Worm (Caenorhabditis elegans): ENCODE results near the gene H32C10.1.

DNA sequence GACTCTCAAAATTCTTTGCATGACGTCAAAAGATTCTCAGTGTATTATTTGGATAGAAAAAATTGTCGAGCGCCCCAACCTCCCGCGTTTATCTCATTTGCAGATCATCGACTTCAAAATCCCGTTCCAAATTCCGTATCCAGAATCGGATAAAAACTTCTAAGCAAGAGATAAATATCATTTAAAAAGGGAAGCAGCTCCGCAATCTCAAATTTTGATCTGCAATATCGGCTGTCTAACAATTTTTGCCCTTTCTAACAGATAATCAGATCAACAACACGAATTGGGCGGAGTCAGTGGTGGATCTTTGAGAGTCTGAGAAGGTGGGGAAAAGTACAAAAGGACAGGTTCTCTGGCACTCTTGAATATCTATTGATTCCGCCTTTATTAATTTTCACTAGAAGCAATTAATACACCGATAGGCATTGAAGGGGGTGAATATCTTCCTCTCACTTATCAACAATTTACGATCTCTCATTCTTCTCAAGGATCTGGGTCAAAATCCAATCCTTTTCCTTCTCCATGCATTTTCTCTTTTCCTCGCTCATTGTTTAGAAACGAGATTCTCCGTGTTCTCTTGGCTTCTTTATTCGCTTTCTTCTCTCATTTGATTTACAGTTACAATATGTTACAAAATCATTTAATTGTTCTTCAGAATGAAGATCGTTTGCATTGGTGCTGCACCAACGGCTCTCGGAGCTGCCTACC is 48.8 kb upstream of the H32C10.1 start, which contains the start of gene glf-1:
- TF ChIP-seq W03F9.2 (tag; optimal IDR thresholded peaks at IDR 0.05): no peak
- TF ChIP-seq dao-5 (tag; optimal IDR thresholded peaks at IDR 0.05): no peak
- TF ChIP-seq him-1 (tag; optimal IDR thresholded peaks at IDR 0.05): no peak

All from whole organism, L4/young adult.